Fruit fly (Drosophila melanogaster) Kc167 (cell line): ENCODE measurements around the gene snRNP-U1-C.

ENCODE experiments used
- Myc ChIP-seq: fragments of >200 bp; optimal IDR thresholded peaks from 2 replicates; lab custom pipeline; 2017; ENCODE audit warnings: missing external identifiers
- Sin3A ChIP-seq: fragments of >200 bp; optimal IDR thresholded peaks from 2 replicates; lab custom pipeline; 2018; ENCODE audit warnings: missing external identifiers
- h ChIP-seq: fragments of >200 bp; optimal IDR thresholded peaks from 3 replicates; lab custom pipeline; 2018; ENCODE audit warnings: missing external identifiers
- insv ChIP-seq: fragments of >200 bp; optimal IDR thresholded peaks from 3 replicates; lab custom pipeline; 2018; ENCODE audit warnings: missing external identifiers
- psq ChIP-seq: fragments of >200 bp; optimal IDR thresholded peaks from 2 replicates; lab custom pipeline; 2017; ENCODE audit warnings: missing external identifiers
- ttk ChIP-seq: sonication (Bioruptor generic); optimal IDR thresholded peaks from 2 replicates; lab custom pipeline; 2017; ENCODE audit warnings: missing external identifiers

snRNP-U1-C gene

dm6 chr3R:18983614-18984185 is at the start of gene snRNP-U1-C, which contains the start of gene gukh:
Gene snRNP-U1-C, minus strand, starts transcription at chr3R:18983650.
Gene gukh, plus strand, starts transcription at chr3R:18984025.
- TF ChIP-seq insv (lab: Kevin White, UChicago) (no peak), Sin3A (no peak), psq (lab: Kevin White, UChicago) (no peak), Myc (lab: Kevin White, UChicago) (no peak), h (no peak), ttk (lab: Kevin White, UChicago) (no peak)

- TF ChIP-seq Myc (lab: Kevin White, UChicago) (no peak), insv (lab: Kevin White, UChicago) (no peak), h (no peak), ttk (lab: Kevin White, UChicago) (no peak), Sin3A (no peak), psq (lab: Kevin White, UChicago) (no peak)
Measured at dm6 chr3R:19033238-19033637, 49.8 kb upstream of the snRNP-U1-C start, which contains the start of gene CG6026. Gene CG6026, plus strand, starts transcription at chr3R:19033538.

- TF ChIP-seq psq (lab: Kevin White, UChicago), result no peak
Measured at dm6 chr3R:19031210-19031609, 47.8 kb upstream of the snRNP-U1-C start, which contains the start of the genes Prp18 and CG6013. Gene Prp18, minus strand, starts transcription at chr3R:19031271. Gene CG6013, plus strand, starts transcription at chr3R:19031503.

DNA sequence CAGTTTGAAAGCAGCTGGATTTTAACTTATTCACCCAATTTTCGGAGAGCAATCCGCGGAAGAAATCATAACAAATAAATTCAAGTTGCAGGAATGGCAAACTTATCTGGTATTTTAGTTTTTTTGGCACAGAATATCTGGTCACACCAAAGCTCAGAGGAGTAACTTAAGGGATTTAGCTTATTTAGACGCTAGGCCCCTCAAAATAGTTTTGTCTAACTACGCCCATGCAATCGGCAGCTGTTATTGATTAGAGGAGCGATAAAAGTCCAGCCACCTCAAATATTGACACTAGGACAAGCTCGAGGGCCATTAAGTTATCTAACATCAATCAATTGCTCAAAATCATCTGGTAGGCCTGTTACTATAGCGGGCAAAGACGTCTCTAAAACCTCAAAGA is 45.3 kb upstream of the snRNP-U1-C start, which contains the start of the genes GatA and P5cr:
Gene GatA (minus strand): TSS at position 100 of the 400 bp plus-strand sequence.
Gene P5cr (plus strand): TSS at position 174 of the 400 bp plus-strand sequence.
- TF ChIP-seq Sin3A, result no peak
- TF ChIP-seq Myc (lab: Kevin White, UChicago), result no peak
- no peak for TF ChIP-seq insv (lab: Kevin White, UChicago)
- TF ChIP-seq h, result no peak
- TF ChIP-seq psq (lab: Kevin White, UChicago), result no peak
- TF ChIP-seq ttk (lab: Kevin White, UChicago), result no peak

DNA sequence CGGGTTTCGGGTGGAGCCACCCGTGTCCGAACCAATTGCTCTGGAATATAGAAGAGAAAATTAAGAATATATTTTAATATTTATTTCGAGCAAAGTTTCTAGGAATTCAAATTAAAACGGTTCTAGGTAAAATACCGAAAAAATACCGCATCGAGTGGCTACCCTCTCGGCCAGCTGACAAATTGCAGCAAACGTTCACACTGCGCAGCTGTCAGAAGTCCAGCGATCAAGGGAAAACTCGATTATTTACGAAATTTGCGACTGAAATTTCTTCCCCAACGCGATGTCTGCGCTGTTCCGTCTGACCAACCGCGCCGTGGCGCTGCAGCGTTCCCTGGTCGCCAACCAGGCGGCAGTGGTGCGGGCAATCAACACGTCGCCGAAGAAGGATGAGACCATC is 43.7 kb upstream of the snRNP-U1-C start, which contains the start of gene NP15.6:
Gene NP15.6 (plus strand): TSS at position 204 of the 400 bp plus-strand sequence.
- TF ChIP-seq insv (lab: Kevin White, UChicago), result no peak
- no peak for TF ChIP-seq Sin3A
- no peak for TF ChIP-seq h
- TF ChIP-seq psq (lab: Kevin White, UChicago), result no peak
- no peak for TF ChIP-seq Myc (lab: Kevin White, UChicago)
- TF ChIP-seq ttk (lab: Kevin White, UChicago), result no peak

dm6 chr3R:19024761-19025160 is 41.3 kb upstream of the snRNP-U1-C start, which contains the start of gene CG14285:
Gene CG14285, plus strand, starts transcription at chr3R:19025099.
- TF ChIP-seq psq (lab: Kevin White, UChicago), result no peak
- TF ChIP-seq Myc (lab: Kevin White, UChicago), result no peak
- no peak for TF ChIP-seq h
- TF ChIP-seq ttk (lab: Kevin White, UChicago), result no peak
- TF ChIP-seq Sin3A, result no peak
- TF ChIP-seq insv (lab: Kevin White, UChicago), result no peak

dm6 chr3R:19023862-19024261 is 40.4 kb upstream of the snRNP-U1-C start, which contains the start of the genes CG6005 and CG14286:
Gene CG6005, minus strand, starts transcription at chr3R:19024030.
Gene CG14286, plus strand, starts transcription at chr3R:19024092.
- TF ChIP-seq Sin3A, result no peak
- TF ChIP-seq psq (lab: Kevin White, UChicago), result no peak
- TF ChIP-seq h, result no peak
- no peak for TF ChIP-seq ttk (lab: Kevin White, UChicago)
- TF ChIP-seq insv (lab: Kevin White, UChicago), result no peak
- no peak for TF ChIP-seq Myc (lab: Kevin White, UChicago)

- no peak for TF ChIP-seq ttk (lab: Kevin White, UChicago)
- TF ChIP-seq psq (lab: Kevin White, UChicago), result no peak
- TF ChIP-seq insv (lab: Kevin White, UChicago), result no peak
- no peak for TF ChIP-seq Sin3A
- TF ChIP-seq h, result no peak
- TF ChIP-seq Myc (lab: Kevin White, UChicago), result no peak
Measured at dm6 chr3R:19017318-19018043, 34.0 kb upstream of the snRNP-U1-C start.

- TF ChIP-seq psq (lab: Kevin White, UChicago), result no peak
- TF ChIP-seq h, result no peak
- TF ChIP-seq ttk (lab: Kevin White, UChicago), result no peak
- no peak for TF ChIP-seq Myc (lab: Kevin White, UChicago)
- no peak for TF ChIP-seq insv (lab: Kevin White, UChicago)
- TF ChIP-seq Sin3A, result no peak
Measured at dm6 chr3R:19015423-19015810, 32.0 kb upstream of the snRNP-U1-C start.

DNA sequence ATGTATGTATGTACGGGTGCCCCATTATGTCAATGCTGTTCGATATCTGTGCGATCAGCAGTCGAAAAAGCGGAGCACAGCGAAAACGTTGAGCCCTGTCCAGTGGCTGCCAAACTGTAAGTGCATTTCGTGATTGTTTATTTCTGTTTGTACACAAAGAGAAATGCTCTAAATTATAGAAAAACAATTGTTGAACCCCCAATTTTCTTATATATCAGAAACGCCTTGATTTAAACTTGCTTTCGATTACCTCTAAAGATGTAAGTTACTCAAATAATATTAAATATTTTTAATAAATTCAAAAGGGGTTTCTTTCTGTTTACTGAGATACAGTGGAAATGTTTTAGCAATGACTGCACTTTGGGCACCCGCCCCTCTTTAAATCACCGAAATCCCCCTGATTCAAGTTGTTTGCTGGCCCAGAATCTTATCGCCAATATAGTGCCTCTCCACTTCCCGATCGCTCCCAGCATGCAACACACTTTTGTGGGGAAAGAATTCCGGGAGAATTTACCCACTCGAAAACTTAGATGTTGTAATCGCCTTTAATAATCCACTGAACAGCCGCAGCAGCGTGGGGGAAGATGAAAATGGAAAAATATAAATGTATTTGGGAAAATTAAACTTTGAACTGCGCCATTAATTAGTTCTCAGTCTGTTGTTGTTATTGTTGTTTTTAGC is 31.4 kb upstream of the snRNP-U1-C start:
- TF ChIP-seq ttk (lab: Kevin White, UChicago) (no peak), psq (lab: Kevin White, UChicago) (no peak), insv (lab: Kevin White, UChicago) (no peak), Sin3A (no peak), Myc (lab: Kevin White, UChicago) (no peak), h (no peak)

- TF ChIP-seq insv (lab: Kevin White, UChicago) (no peak), ttk (lab: Kevin White, UChicago) (no peak), Myc (lab: Kevin White, UChicago) (no peak), psq (lab: Kevin White, UChicago) (no peak), Sin3A (no peak), h (no peak)
Measured at dm6 chr3R:19014027-19014426, 30.6 kb upstream of the snRNP-U1-C start.
